Fruit fly (Drosophila melanogaster) whole organism, pupa: ENCODE data around the gene CG15731.
A peak's percentile ranks its signal among the peaks of the same experiment; 100 is the strongest.

ENCODE experiments used
- CG14655 ChIP-seq: fragments of 200-800 bp; sonication (Bioruptor generic); optimal IDR thresholded peaks from 3 replicates; lab custom pipeline; 2017; ENCODE audit warnings: mild to moderate bottlenecking, missing biosample characterization, missing genetic modification reagents, missing genetic modification characterization
- CG32121 ChIP-seq: fragments of 200-800 bp; sonication (Bioruptor generic); IDR thresholded peaks from 2 replicates; pipeline ENCODE4 v1.3.6; 2022; ENCODE audit warnings: missing biosample characterization, missing genetic modification characterization
- CG8159 ChIP-seq: fragments of 200-800 bp; sonication (Bioruptor generic); optimal IDR thresholded peaks from 3 replicates; lab custom pipeline; 2018; ENCODE audit warnings: missing biosample characterization, mild to moderate bottlenecking, missing genetic modification characterization, moderate library complexity
- CG9948 ChIP-seq: fragments of 200-800 bp; sonication (Bioruptor generic); optimal IDR thresholded peaks from 2 replicates; lab custom pipeline; 2018; ENCODE audit warnings: missing biosample characterization, mild to moderate bottlenecking, missing genetic modification characterization, moderate library complexity
- EcR ChIP-seq: fragments of 200-800 bp; sonication (Bioruptor generic); optimal IDR thresholded peaks from 3 replicates; lab custom pipeline; 2019; ENCODE audit warnings: missing biosample characterization, missing genetic modification characterization, mild to moderate bottlenecking, moderate library complexity, missing genetic modification reagents
- Pif1A ChIP-seq: fragments of 200-800 bp; sonication (Bioruptor generic); optimal IDR thresholded peaks from 3 replicates; lab custom pipeline; 2016; ENCODE audit warnings: missing biosample characterization, missing genetic modification characterization
- Pif1B ChIP-seq: fragments of 200-800 bp; sonication (Bioruptor generic); optimal IDR thresholded peaks from 3 replicates; lab custom pipeline; 2016; ENCODE audit warnings: missing biosample characterization, missing genetic modification characterization
- gl ChIP-seq: fragments of 200-800 bp; sonication (Bioruptor generic); optimal IDR thresholded peaks from 2 replicates; lab custom pipeline; 2018; ENCODE audit warnings: missing biosample characterization, mild to moderate bottlenecking, missing genetic modification characterization
- rn ChIP-seq: fragments of 200-800 bp; sonication (Bioruptor generic); IDR thresholded peaks from 2 replicates; pipeline ENCODE4 v1.3.6; 2022; ENCODE audit warnings: missing biosample characterization, missing genetic modification characterization

DNA sequence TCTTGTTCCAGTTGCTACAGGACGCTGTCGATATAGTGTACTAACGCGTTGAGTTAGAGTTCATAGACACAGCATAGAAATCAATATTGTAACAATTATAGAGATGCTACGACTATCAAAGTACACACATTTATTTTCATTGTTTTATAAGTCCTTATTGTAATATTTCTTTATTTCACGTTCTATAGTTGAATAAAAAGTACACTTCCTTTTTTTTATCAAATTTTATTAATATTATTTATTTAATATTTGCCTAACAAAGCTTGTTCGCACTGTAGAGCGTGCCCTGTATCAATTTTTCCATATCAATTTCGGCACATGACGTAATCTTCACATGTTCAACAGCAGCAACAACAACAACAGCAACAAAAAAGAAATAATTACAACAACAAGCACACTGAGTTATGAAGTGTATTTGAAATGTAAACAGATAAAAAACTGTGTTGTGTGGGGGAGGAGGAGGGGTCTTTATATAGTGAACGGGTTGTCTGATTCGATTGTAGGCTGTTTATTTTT is 16.4 kb upstream of the CG15731 start:
- TF ChIP-seq CG9948 (tag; lab: Kevin White, UChicago), result peak; percentile 2
- TF ChIP-seq gl (tag; lab: Kevin White, UChicago), result no peak
- TF ChIP-seq CG32121 (GFP tag; lab: Robert Waterston, UW), result peak; percentile 33; the same call in 1 of the 2 replicates
- peak; percentile 61 for TF ChIP-seq CG14655 (GFP tag; lab: Kevin White, UChicago)
- peak; percentile 0 for TF ChIP-seq CG8159 (tag; lab: Kevin White, UChicago)
- no peak for TF ChIP-seq Pif1B (GFP tag; lab: Kevin White, UChicago)
- TF ChIP-seq EcR (GFP tag; lab: Kevin White, UChicago), result no peak
- TF ChIP-seq rn (GFP tag; lab: Robert Waterston, UW), result no peak
- no peak for TF ChIP-seq Pif1A (GFP tag; lab: Kevin White, UChicago)
